Worm (Caenorhabditis elegans): ENCODE data around the gene ZC239.16.

DNA sequence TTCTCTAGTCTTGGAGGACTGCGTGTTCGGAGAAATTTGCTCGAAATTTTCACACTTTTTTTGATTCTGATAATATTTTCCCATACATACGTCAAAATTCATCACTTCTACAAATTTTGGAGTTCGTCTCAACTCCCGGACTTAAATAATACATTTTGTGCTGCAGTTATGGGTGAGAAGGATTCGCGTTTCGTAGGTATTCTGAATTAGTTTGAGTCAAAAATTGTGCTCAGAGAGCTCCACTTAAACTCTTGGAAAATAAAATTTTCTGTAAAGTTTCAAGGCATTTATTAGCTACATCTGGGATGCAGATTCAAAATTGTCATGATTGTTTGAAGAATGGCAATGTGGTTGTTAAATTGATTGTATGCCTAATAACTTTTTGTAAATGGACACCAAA, 11.2 kb downstream of the ZC239.16 start, which contains the start of gene ZC239.4:
- no peak for TF ChIP-seq fos-1 (tag; optimal IDR thresholded peaks at IDR 0.05)
- TF ChIP-seq nhr-28 (tag; optimal IDR thresholded peaks at IDR 0.05): no peak
- TF ChIP-seq skn-1 (tag; optimal IDR thresholded peaks at IDR 0.05): no peak
- no peak for TF ChIP-seq ama-1 (optimal IDR thresholded peaks at IDR 0.05)
- no peak for TF ChIP-seq ztf-4 (tag; optimal IDR thresholded peaks at IDR 0.05)
- TF ChIP-seq unc-62 (GFP tag; optimal IDR thresholded peaks at IDR 0.05): no peak
- TF ChIP-seq pha-4 (tag; optimal IDR thresholded peaks at IDR 0.05): no peak
- TF ChIP-seq zag-1 (tag; optimal IDR thresholded peaks at IDR 0.05): no peak
- TF ChIP-seq elt-2 (tag; optimal IDR thresholded peaks at IDR 0.05): no peak
- TF ChIP-seq snpc-4 (tag; optimal IDR thresholded peaks at IDR 0.05): no peak
- no peak for TF ChIP-seq nhr-11 (tag; optimal IDR thresholded peaks at IDR 0.05)
- no peak for TF ChIP-seq nhr-237 (tag; optimal IDR thresholded peaks at IDR 0.05)
- no peak for TF ChIP-seq nhr-77 (tag; optimal IDR thresholded peaks at IDR 0.05)

Measured in whole organism, L3 larva.